Fruit fly (Drosophila melanogaster): ENCODE measurements around the gene CG14204.

The CG14204 gene

DNA sequence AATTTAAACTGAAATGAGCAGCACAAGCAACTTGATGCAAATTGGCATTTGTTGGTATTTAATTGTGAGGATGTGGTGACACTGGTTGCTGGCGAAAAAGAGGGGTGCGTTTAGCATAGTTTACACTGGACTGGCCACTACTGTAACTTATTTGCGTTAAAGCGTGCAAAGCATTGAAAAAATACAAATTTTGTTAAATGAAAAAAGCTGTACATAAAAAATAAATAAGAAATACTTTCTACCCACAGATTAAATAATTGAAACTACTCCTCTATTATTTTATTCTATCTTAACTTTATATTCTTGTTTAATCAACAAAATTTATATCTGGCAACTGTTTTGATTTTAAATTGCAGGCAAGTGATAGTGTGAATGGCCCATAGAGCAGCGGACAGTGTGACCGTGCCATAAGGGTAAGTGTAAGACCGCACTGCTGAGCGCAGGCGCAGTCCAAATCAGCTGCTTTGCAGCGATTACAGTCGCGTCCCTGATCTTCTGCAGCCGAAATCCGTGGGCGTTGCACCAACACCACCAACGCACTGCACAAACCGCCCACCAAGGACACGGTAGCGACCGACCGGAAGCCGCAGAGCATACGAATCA, 17.6 kb upstream of the CG14204 start, which contains the start of the genes Grip84 and car (continued):
- TF ChIP-seq Nf-YC (tag; optimal IDR thresholded peaks at IDR 0.05) (peak; percentile 59), CG10209 (GFP tag; optimal IDR thresholded peaks at IDR 0.05) (no peak), CG6813 (GFP tag; optimal IDR thresholded peaks at IDR 0.05) (no peak), ara (GFP tag; IDR thresholded peaks at IDR 0.05) (no peak), Dref (GFP tag; IDR thresholded peaks at IDR 0.05) (peak; percentile 35; the same call in 1 of the 2 replicates), CG8478 (optimal IDR thresholded peaks at IDR 0.05) (no peak), ase (GFP tag; IDR thresholded peaks at IDR 0.05) (no peak), crol (GFP tag; IDR thresholded peaks at IDR 0.05) (no peak), esg (GFP tag; conservative IDR thresholded peaks at IDR 0.05) (peak; percentile 67), zen (tag; optimal IDR thresholded peaks at IDR 0.05) (peak; percentile 61), CG7963 (GFP tag; IDR thresholded peaks at IDR 0.05; ENCODE audit: partially characterized antibody) (no peak), lov (optimal IDR thresholded peaks at IDR 0.05) (no peak), lov (GFP tag; IDR thresholded peaks at IDR 0.05) (no peak), CG4730 (GFP tag; IDR thresholded peaks at IDR 0.05) (peak; percentile 50), Dip2 (GFP tag; IDR thresholded peaks at IDR 0.05) (no peak), CG8944 (GFP tag; optimal IDR thresholded peaks at IDR 0.05) (peak; percentile 29), CG33213 (GFP tag; optimal IDR thresholded peaks at IDR 0.05) (no peak), salm (tag; optimal IDR thresholded peaks at IDR 0.05) (no peak), CG14050 (GFP tag; IDR thresholded peaks at IDR 0.05) (0 out of 3 replicates have a peak, but pooled peaks have one; percentile 36), Xrp1 (GFP tag; IDR thresholded peaks at IDR 0.05) (peak; percentile 66), CG18619 (GFP tag; optimal IDR thresholded peaks at IDR 0.05) (peak; percentile 65), Antp (GFP tag; optimal IDR thresholded peaks at IDR 0.05) (peak; percentile 44), ato (GFP tag; IDR thresholded peaks at IDR 0.05; ENCODE audit: partially characterized antibody) (no peak), BtbVII (GFP tag; optimal IDR thresholded peaks at IDR 0.05) (no peak), Dek (tag; optimal IDR thresholded peaks at IDR 0.05) (no peak), Max (GFP tag; optimal IDR thresholded peaks at IDR 0.05) (peak; percentile 51), CG31441 (GFP tag; IDR thresholded peaks at IDR 0.05) (no peak; the same call in 1 of the 2 replicates), Sin3A (optimal IDR thresholded peaks at IDR 0.05) (peak; percentile 90), CG17612 (GFP tag; IDR thresholded peaks at IDR 0.05) (no peak), CG12744 (GFP tag; optimal IDR thresholded peaks at IDR 0.05) (no peak), CG12391 (tag; optimal IDR thresholded peaks at IDR 0.05) (peak; percentile 85), Neu2 (GFP tag; optimal IDR thresholded peaks at IDR 0.05; ENCODE audit: borderline replicate concordance) (no peak), CG1792 (GFP tag; optimal IDR thresholded peaks at IDR 0.05) (no peak), hb (GFP tag; IDR thresholded peaks at IDR 0.05; ENCODE audit: partially characterized antibody) (no peak), vvl (GFP tag; IDR thresholded peaks at IDR 0.05) (peak; percentile 37; the same call in 1 of the 2 replicates), CG11247 (GFP tag; IDR thresholded peaks at IDR 0.05) (0 out of 2 replicates have a peak, but pooled peaks have one; percentile 29), cato (GFP tag; optimal IDR thresholded peaks at IDR 0.05; ENCODE audit: borderline replicate concordance) (peak; percentile 37), wor (GFP tag; IDR thresholded peaks at IDR 0.05) (0 out of 2 replicates have a peak, but pooled peaks have one; percentile 16), pb (GFP tag; optimal IDR thresholded peaks at IDR 0.05) (no peak), nerfin-1 (tag; optimal IDR thresholded peaks at IDR 0.05) (peak; percentile 57), dmrt11E (tag; optimal IDR thresholded peaks at IDR 0.05) (peak; percentile 72), CG17829 (tag; optimal IDR thresholded peaks at IDR 0.05) (peak; percentile 73), gsb-n (tag; optimal IDR thresholded peaks at IDR 0.05) (no peak), CG10267 (tag; optimal IDR thresholded peaks at IDR 0.05) (peak; percentile 64), D19B (GFP tag; optimal IDR thresholded peaks at IDR 0.05) (peak; percentile 57), CG6765 (GFP tag; optimal IDR thresholded peaks at IDR 0.05) (no peak), CG10274 (GFP tag; optimal IDR thresholded peaks at IDR 0.05) (no peak), Chrac-16 (GFP tag; optimal IDR thresholded peaks at IDR 0.05) (peak; percentile 67), NfI (GFP tag; optimal IDR thresholded peaks at IDR 0.05) (peak; percentile 68), CG17385 (GFP tag; optimal IDR thresholded peaks at IDR 0.05) (peak; percentile 51), lmd (GFP tag; IDR thresholded peaks at IDR 0.05) (peak; percentile 73)
